Fruit fly (Drosophila melanogaster) whole organism, prepupa: ENCODE data around the gene CG10877.

ENCODE experiments used
- Blimp-1 ChIP-seq: fragments of 200-800 bp; sonication (Bioruptor generic); optimal IDR thresholded peaks from 3 replicates; lab custom pipeline; 2017; ENCODE audit warnings: missing biosample characterization, missing genetic modification characterization, mild to moderate bottlenecking, moderate library complexity, missing genetic modification reagents
- CG16779 ChIP-seq: fragments of 200-800 bp; sonication (Bioruptor generic); optimal IDR thresholded peaks from 3 replicates; lab custom pipeline; 2017; ENCODE audit warnings: missing biosample characterization, mild to moderate bottlenecking, missing genetic modification characterization
- CG6276 ChIP-seq: fragments of 200-800 bp; sonication (Bioruptor generic); optimal IDR thresholded peaks from 2 replicates; lab custom pipeline; 2017; ENCODE audit warnings: missing biosample characterization, mild to moderate bottlenecking, missing genetic modification characterization
- CG6854 ChIP-seq: fragments of 200-800 bp; sonication (Bioruptor generic); optimal IDR thresholded peaks from 2 replicates; lab custom pipeline; 2017; ENCODE audit warnings: missing biosample characterization, mild to moderate bottlenecking, missing genetic modification characterization
- CG9139 ChIP-seq: fragments of 200-800 bp; sonication (Bioruptor generic); optimal IDR thresholded peaks from 3 replicates; lab custom pipeline; 2017; ENCODE audit warnings: missing biosample characterization, mild to moderate bottlenecking, missing genetic modification characterization
- Eip78C ChIP-seq: fragments of 200-800 bp; sonication (Bioruptor generic); peaks from one replicate; lab custom pipeline; 2016; ENCODE audit warnings: missing biosample characterization, missing genetic modification characterization
- OdsH ChIP-seq: fragments of 200-800 bp; sonication (Bioruptor generic); optimal IDR thresholded peaks from 3 replicates; lab custom pipeline; 2016; ENCODE audit warnings: missing biosample characterization, missing genetic modification characterization
- Sox102F ChIP-seq: fragments of 200-800 bp; sonication (Bioruptor generic); optimal IDR thresholded peaks from 2 replicates; lab custom pipeline; 2016; ENCODE audit warnings: missing biosample characterization, mild to moderate bottlenecking, missing genetic modification characterization

dm6 chr3R:20596337-20596962, 32.6 kb upstream of the CG10877 start:
- TF ChIP-seq CG6854 (GFP tag; lab: Kevin White, UChicago) (no peak), Eip78C (GFP tag; lab: Kevin White, UChicago) (no peak), Blimp-1 (GFP tag; lab: Kevin White, UChicago) (no peak), CG16779 (tag; lab: Kevin White, UChicago) (no peak), CG9139 (GFP tag; lab: Kevin White, UChicago) (no peak), CG6276 (GFP tag; lab: Kevin White, UChicago) (no peak), OdsH (GFP tag; lab: Kevin White, UChicago) (no peak), Sox102F (GFP tag; lab: Kevin White, UChicago) (no peak)
